Fruit fly (Drosophila melanogaster) ovary, adult (tissue): ENCODE measurements around the gene t.

Experiments
- CG17801 ChIP-seq: fragments of 200-800 bp; optimal IDR thresholded peaks from 2 replicates; lab custom pipeline; 2019; ENCODE audit warnings: missing biosample characterization, mild to moderate bottlenecking, missing genetic modification characterization, moderate library complexity; ENCODE audit not compliant: partially characterized antibody

Gene t

dm6 chrX:9226837-9227236 is 3.8 kb upstream of the t start, which contains the start of gene Gr8a:
Gene Gr8a, plus strand, starts transcription at chrX:9227137.
- no peak for TF ChIP-seq CG17801 (GFP tag; lab: Kevin White, UChicago)

DNA sequence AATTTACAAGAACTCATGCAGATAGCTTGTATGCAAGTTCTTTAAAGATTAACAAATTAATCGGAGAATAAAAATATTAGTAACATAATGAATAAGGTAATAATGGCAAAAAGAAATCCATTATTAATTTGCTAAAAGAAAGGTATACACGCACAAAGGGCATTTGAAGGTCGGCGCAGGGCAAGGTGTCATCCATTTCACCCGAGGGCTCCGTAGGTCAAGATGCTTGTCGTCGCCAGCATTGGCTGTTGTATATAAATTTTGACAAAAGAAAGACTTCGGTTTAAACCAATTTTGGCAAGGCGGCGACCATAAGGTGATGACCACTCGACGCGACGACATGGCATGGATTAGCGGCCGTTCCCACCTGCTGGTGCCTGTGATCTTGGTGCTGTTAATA is 2.1 kb upstream of the t start, which contains the start of gene CG15370:
CG15370 (plus strand) TSS at position 301 of the 400 bp plus-strand sequence.
- TF ChIP-seq CG17801 (GFP tag; lab: Kevin White, UChicago): no peak

dm6 chrX:9224423-9224822 is 1.4 kb upstream of the t start:
- no peak for TF ChIP-seq CG17801 (GFP tag; lab: Kevin White, UChicago)

dm6 chrX:9220434-9220833 is 2.6 kb downstream of the t start:
- TF ChIP-seq CG17801 (GFP tag; lab: Kevin White, UChicago): no peak

DNA sequence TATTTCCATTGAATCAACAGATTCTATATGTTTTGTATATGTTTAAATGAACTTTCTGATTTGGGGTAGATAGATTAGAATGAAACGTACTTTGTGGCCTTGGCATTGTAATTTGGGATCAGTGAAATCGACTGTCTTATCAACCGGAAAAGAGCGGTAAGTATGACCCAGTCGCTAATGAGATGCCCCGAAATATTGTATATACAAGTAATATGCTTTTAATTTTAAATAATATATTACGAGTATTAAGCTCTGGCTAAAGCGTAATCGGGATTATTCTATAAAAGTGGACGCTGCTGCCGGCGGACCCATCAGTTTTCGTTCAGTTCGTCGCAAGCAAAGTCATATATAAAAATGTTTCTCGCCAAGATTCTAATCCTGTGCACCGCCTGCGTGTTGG is 6.5 kb downstream of the t start, which contains the start of gene CG15369:
CG15369 (plus strand) TSS at position 301 of the 400 bp plus-strand sequence.
- no peak for TF ChIP-seq CG17801 (GFP tag; lab: Kevin White, UChicago)

DNA sequence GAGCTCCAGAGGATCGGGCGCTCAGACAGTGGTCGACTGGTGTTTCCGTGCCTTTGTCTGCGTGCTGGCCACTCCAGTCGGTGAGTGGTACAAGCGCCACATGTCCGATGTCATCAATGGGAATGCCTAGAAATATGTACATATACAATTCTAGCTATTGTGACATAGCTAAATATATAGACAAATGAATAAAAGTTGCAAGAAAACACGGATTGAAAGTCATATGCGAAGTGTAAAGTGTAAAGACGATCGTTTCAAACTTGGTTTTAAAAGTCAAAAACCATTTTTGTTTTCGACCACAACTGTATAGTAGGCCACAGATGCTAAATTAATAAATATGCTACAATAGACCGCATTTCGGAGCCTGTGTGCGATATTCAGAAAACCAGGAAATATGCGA is 7.6 kb downstream of the t start, which contains the start of gene CG15368:
CG15368 (plus strand) TSS at position 301 of the 400 bp plus-strand sequence.
- TF ChIP-seq CG17801 (GFP tag; lab: Kevin White, UChicago): no peak

dm6 chrX:9214576-9214975 is 8.5 kb downstream of the t start, which contains the start of gene Obp8a:
Gene Obp8a, plus strand, starts transcription at chrX:9214876.
- TF ChIP-seq CG17801 (GFP tag; lab: Kevin White, UChicago): no peak

dm6 chrX:9210787-9211186 is 12.3 kb downstream of the t start, which contains the start of gene SmydA-9:
Gene SmydA-9, minus strand, starts transcription at chrX:9210887.
- TF ChIP-seq CG17801 (GFP tag; lab: Kevin White, UChicago): no peak

DNA sequence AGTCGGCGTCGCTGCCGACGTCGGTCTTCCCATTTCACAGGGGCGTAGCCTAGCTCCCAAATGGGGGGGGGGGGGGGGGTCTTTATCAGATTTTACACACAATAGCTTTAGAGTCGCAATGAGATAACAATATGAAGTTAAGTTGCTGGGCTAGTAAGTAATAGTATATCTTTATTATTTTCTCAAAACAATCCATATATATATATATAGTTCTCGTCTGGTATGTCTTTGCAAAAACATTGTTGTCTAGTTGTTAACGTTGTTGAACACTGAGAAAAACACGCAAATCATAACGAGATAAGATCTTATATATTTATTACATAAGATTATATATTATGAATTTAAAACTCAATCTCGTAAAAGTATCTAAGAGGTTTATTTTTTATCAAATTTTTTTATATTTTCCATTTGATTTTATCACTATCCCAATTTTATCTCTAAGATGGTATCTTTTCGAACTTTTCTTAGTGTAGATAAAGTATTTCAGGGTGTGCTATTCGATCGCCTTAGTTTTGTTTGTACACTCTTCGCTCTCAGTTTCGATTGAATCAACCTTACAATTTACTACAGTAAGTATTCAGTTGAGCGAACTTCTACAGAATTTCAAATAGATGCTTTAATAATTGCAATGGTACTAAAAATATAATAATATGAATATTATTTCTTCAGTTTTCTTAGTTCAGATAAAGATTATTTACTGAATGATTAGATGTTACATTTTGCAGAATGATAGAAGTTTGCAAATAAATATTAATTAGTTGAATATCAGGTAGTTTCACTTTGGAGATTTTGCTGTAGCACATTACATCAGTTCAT is 21.0 kb downstream of the t start:
- peak; percentile 49 for TF ChIP-seq CG17801 (GFP tag; lab: Kevin White, UChicago)

dm6 chrX:9201080-9201479 is 22.0 kb downstream of the t start:
- TF ChIP-seq CG17801 (GFP tag; lab: Kevin White, UChicago): no peak

DNA sequence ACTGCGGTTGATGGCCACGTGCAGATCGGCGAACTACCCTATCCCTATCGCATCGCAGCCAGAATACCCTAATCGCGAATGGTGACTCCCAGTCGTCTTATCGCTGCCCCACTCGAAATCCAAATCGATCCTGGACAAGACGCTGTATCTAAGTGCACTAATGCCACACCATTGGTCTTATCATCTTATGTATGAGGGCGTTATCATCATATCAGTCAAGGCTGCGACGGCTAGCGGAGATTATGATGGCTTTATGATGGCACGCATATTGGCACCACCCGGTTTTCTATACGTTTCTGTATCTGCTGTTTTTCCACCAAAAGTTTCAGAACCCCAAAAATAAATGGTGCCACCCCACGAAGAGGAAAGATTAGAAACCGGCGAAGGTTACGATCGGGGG is 22.8 kb downstream of the t start:
- no peak for TF ChIP-seq CG17801 (GFP tag; lab: Kevin White, UChicago)

- TF ChIP-seq CG17801 (GFP tag; lab: Kevin White, UChicago): peak; percentile 89
Measured at dm6 chrX:9196362-9196761, 26.7 kb downstream of the t start, which contains the start of gene CG12118. Gene CG12118, minus strand, starts transcription at chrX:9196414.

DNA sequence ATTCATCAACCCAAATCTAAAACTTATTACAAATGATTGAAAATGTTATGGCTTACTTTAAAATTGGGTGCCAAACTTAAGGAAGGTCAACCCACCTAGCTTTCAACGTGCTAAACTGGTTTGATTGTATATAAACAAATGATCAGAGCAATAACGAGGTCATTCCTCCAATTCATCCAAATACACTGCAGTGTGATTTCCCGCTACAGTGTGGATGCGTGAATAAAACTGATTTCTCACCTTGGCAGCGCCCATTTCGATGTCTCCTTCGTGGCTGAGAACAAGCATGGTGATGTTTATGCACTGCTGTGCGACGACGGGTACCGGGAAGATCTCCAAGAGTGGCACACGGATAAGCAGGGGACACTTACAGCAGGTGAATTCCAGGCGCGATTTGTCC is 27.7 kb downstream of the t start:
- TF ChIP-seq CG17801 (GFP tag; lab: Kevin White, UChicago): no peak

DNA sequence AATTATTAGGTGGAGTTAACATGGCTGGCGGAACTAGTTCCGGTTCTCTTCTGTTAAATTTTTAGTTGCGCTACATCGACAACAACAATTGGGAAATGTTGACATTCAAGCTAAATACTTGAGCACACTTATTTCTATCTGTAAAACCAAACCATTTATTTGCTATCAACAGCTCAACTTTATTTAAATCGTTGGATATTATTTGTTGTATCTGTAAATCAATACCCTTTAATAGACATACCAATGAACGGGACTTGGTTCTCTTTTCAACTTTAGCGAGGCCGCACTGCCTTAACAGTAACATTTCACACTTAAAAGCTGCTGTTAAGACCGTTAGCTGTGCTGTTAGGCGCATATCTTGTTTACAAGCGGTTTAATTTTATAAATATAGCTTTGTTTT is 29.5 kb downstream of the t start, which contains the start of gene CG12106:
CG12106 (plus strand) TSS at position 295 of the 400 bp plus-strand sequence.
- peak; percentile 70 for TF ChIP-seq CG17801 (GFP tag; lab: Kevin White, UChicago)

dm6 chrX:9192429-9192828 is 30.6 kb downstream of the t start, which contains the start of gene CG12056:
Gene CG12056, plus strand, starts transcription at chrX:9192669.
- no peak for TF ChIP-seq CG17801 (GFP tag; lab: Kevin White, UChicago)

- no peak for TF ChIP-seq CG17801 (GFP tag; lab: Kevin White, UChicago)
Measured at dm6 chrX:9191357-9191756, 31.7 kb downstream of the t start, which contains the start of gene CG12057. Gene CG12057, plus strand, starts transcription at chrX:9191657.
